Worm (Caenorhabditis elegans): Measurements from ENCODE around the gene VZK822L.2.

- TF ChIP-seq lsy-2 (tag; optimal IDR thresholded peaks at IDR 0.05) (no peak), unc-130 (tag; optimal IDR thresholded peaks at IDR 0.05) (no peak), lir-3 (tag; optimal IDR thresholded peaks at IDR 0.05; ENCODE audit: poor library complexity) (no peak), snpc-4 (tag; optimal IDR thresholded peaks at IDR 0.05) (no peak), unc-62 (GFP tag; optimal IDR thresholded peaks at IDR 0.05) (no peak), ztf-11 (tag; optimal IDR thresholded peaks at IDR 0.05) (no peak), ces-1 (GFP tag; optimal IDR thresholded peaks at IDR 0.05) (no peak), tbx-2 (tag; optimal IDR thresholded peaks at IDR 0.05) (no peak), nhr-11 (tag; optimal IDR thresholded peaks at IDR 0.05) (no peak)
These were observed 43.4 kb upstream of the VZK822L.2 start for ce11 chrIV:11868452-11868851.
